Fruit fly (Drosophila melanogaster) whole organism, embryonic: ENCODE results near the gene lab.

Experiments used
- BtbVII ChIP-seq: fragments of 200-800 bp; sonication (Bioruptor generic); optimal IDR thresholded peaks from 3 replicates; lab custom pipeline; 2017; ENCODE audit warnings: missing biosample characterization, mild to moderate bottlenecking, missing genetic modification characterization
- CG10147 ChIP-seq: fragments of 200-800 bp; sonication (Bioruptor generic); optimal IDR thresholded peaks from 2 replicates; lab custom pipeline; 2019; ENCODE audit warnings: missing biosample characterization, mild to moderate bottlenecking, missing genetic modification characterization, moderate library complexity
- CG11085 ChIP-seq: fragments of 200-800 bp; sonication (Bioruptor generic); IDR thresholded peaks from 2 replicates; pipeline ENCODE4 v1.3.6; 2022; ENCODE audit warnings: missing biosample characterization, missing genetic modification characterization
- CG12155 ChIP-seq: fragments of 200-800 bp; sonication (Bioruptor generic); optimal IDR thresholded peaks from 3 replicates; lab custom pipeline; 2016; ENCODE audit warnings: missing biosample characterization, missing genetic modification characterization
- CG13424 ChIP-seq: fragments of 200-800 bp; sonication (Bioruptor generic); optimal IDR thresholded peaks from 2 replicates; lab custom pipeline; 2019; ENCODE audit warnings: missing biosample characterization, mild to moderate bottlenecking, missing genetic modification characterization, moderate library complexity
- CG14965 ChIP-seq: fragments of 200-800 bp; sonication (Bioruptor generic); optimal IDR thresholded peaks from 2 replicates; lab custom pipeline; 2016; ENCODE audit warnings: missing biosample characterization, missing genetic modification characterization, borderline replicate concordance
- CG1529 ChIP-seq: fragments of 200-800 bp; sonication (Bioruptor generic); optimal IDR thresholded peaks from 3 replicates; lab custom pipeline; 2018; ENCODE audit warnings: missing biosample characterization, missing genetic modification characterization
- CG17568 ChIP-seq: fragments of 200-800 bp; sonication (Bioruptor generic); optimal IDR thresholded peaks from 2 replicates; lab custom pipeline; 2018; ENCODE audit warnings: missing biosample characterization, mild to moderate bottlenecking, missing genetic modification characterization, moderate library complexity
- CG2116 ChIP-seq: fragments of 200-800 bp; sonication (Bioruptor generic); optimal IDR thresholded peaks from 3 replicates; lab custom pipeline; 2018; ENCODE audit warnings: missing biosample characterization, mild to moderate bottlenecking, missing genetic modification characterization
- CG2199 ChIP-seq: fragments of 200-800 bp; sonication (Bioruptor generic); IDR thresholded peaks from 3 replicates; pipeline ENCODE4 v1.3.6; 2022; ENCODE audit warnings: missing biosample characterization, missing genetic modification characterization
- CG3065 ChIP-seq: fragments of 200-800 bp; sonication (Bioruptor generic); optimal IDR thresholded peaks from 2 replicates; lab custom pipeline; 2016; ENCODE audit warnings: missing biosample characterization, missing genetic modification characterization
- CG42726 ChIP-seq: fragments of 200-800 bp; sonication (Bioruptor generic); IDR thresholded peaks from 2 replicates; pipeline ENCODE4 v1.3.6; 2022; ENCODE audit warnings: missing biosample characterization, missing genetic modification characterization; ENCODE audit not compliant: partially characterized antibody
- CG4617 ChIP-seq: fragments of 200-800 bp; sonication (Bioruptor generic); optimal IDR thresholded peaks from 3 replicates; lab custom pipeline; 2016; ENCODE audit warnings: missing biosample characterization, missing genetic modification characterization, borderline replicate concordance
- CG6175 ChIP-seq: fragments of 200-800 bp; sonication (Bioruptor generic); IDR thresholded peaks from 3 replicates; pipeline ENCODE4 v1.3.6; 2022; ENCODE audit warnings: missing biosample characterization, missing genetic modification characterization
- CG7745 ChIP-seq: fragments of 200-800 bp; sonication (Bioruptor generic); optimal IDR thresholded peaks from 2 replicates; lab custom pipeline; 2018; ENCODE audit warnings: missing biosample characterization, mild to moderate bottlenecking, missing genetic modification characterization, moderate library complexity
- CG7928 ChIP-seq: fragments of 200-800 bp; sonication (Bioruptor generic); optimal IDR thresholded peaks from 2 replicates; lab custom pipeline; 2017; ENCODE audit warnings: missing biosample characterization, mild to moderate bottlenecking, missing genetic modification characterization
- CG8089 ChIP-seq: fragments of 200-800 bp; sonication (Bioruptor generic); optimal IDR thresholded peaks from 3 replicates; lab custom pipeline; 2016; ENCODE audit warnings: missing biosample characterization, missing genetic modification characterization
- CG9727 ChIP-seq: fragments of 200-800 bp; sonication (Bioruptor generic); optimal IDR thresholded peaks from 3 replicates; lab custom pipeline; 2017; ENCODE audit warnings: missing biosample characterization, mild to moderate bottlenecking, missing genetic modification characterization
- CG9932 ChIP-seq: fragments of 200-800 bp; sonication (Bioruptor generic); IDR thresholded peaks from 2 replicates; pipeline ENCODE4 v1.3.6; 2022; ENCODE audit warnings: missing biosample characterization, missing genetic modification characterization
- CTCF ChIP-seq: fragments of 200-800 bp; sonication (Bioruptor generic); optimal IDR thresholded peaks from 2 replicates; lab custom pipeline; 2017; ENCODE audit warnings: missing biosample characterization, mild to moderate bottlenecking, missing genetic modification characterization, moderate library complexity
- Chrac-16 ChIP-seq: fragments of 200-800 bp; sonication (Bioruptor generic); optimal IDR thresholded peaks from 3 replicates; lab custom pipeline; 2016; ENCODE audit warnings: missing biosample characterization, missing genetic modification characterization
- CrebB ChIP-seq: fragments of 200-800 bp; sonication (Bioruptor generic); optimal IDR thresholded peaks from 3 replicates; lab custom pipeline; 2018; ENCODE audit warnings: missing biosample characterization, mild to moderate bottlenecking, missing genetic modification characterization
- Dbx ChIP-seq: fragments of 200-800 bp; sonication (Bioruptor generic); IDR thresholded peaks from 3 replicates; pipeline ENCODE4 v1.3.6; 2022; ENCODE audit warnings: missing biosample characterization, missing genetic modification characterization
- E2f2 ChIP-seq: fragments of 200-800 bp; sonication (Bioruptor generic); IDR thresholded peaks from 2 replicates; pipeline ENCODE4 v1.3.6; 2022; ENCODE audit warnings: missing biosample characterization, missing genetic modification characterization
- HmgZ ChIP-seq: fragments of 200-800 bp; sonication (Bioruptor generic); optimal IDR thresholded peaks from 2 replicates; lab custom pipeline; 2018; ENCODE audit warnings: missing biosample characterization, mild to moderate bottlenecking, missing genetic modification characterization
- Jarid2 ChIP-seq: fragments of 200-800 bp; sonication (Bioruptor generic); optimal IDR thresholded peaks from 3 replicates; lab custom pipeline; 2017; ENCODE audit warnings: mild to moderate bottlenecking, missing biosample characterization, missing genetic modification reagents, missing genetic modification characterization
- Max ChIP-seq: fragments of 200-800 bp; sonication (Bioruptor generic); optimal IDR thresholded peaks from 2 replicates; lab custom pipeline; 2016; ENCODE audit warnings: missing biosample characterization, mild to moderate bottlenecking, missing genetic modification characterization
- Med ChIP-seq: fragments of 200-800 bp; sonication (Bioruptor generic); peaks from one replicate; lab custom pipeline; 2016; ENCODE audit warnings: missing biosample characterization, missing genetic modification characterization, mild to moderate bottlenecking, inconsistent platforms, moderate library complexity
- Mrtf ChIP-seq: fragments of 200-800 bp; sonication (Bioruptor generic); IDR thresholded peaks from 3 replicates; pipeline ENCODE4 v1.3.6; 2022; ENCODE audit warnings: missing biosample characterization, missing genetic modification characterization
- Nf-YB ChIP-seq: fragments of 200-800 bp; sonication (Bioruptor generic); optimal IDR thresholded peaks from 3 replicates; lab custom pipeline; 2019; ENCODE audit warnings: missing biosample characterization, mild to moderate bottlenecking, missing genetic modification characterization, moderate library complexity
- Ptx1 ChIP-seq: fragments of 200-800 bp; sonication (Bioruptor generic); IDR thresholded peaks from 2 replicates; pipeline ENCODE4 v1.3.6; 2022; ENCODE audit warnings: missing biosample characterization, missing genetic modification characterization
- Side ChIP-seq: fragments of 200-800 bp; sonication (Bioruptor generic); optimal IDR thresholded peaks from 2 replicates; lab custom pipeline; 2016; ENCODE audit warnings: missing biosample characterization, missing genetic modification characterization
- Sin3A ChIP-seq: fragments of >200 bp; optimal IDR thresholded peaks from 2 replicates; lab custom pipeline; 2018
- Taf1 ChIP-seq: fragments of 200-800 bp; sonication (Bioruptor generic); IDR thresholded peaks from 2 replicates; pipeline ENCODE4 v1.3.6; 2022; ENCODE audit warnings: missing biosample characterization, missing genetic modification characterization
- Xrp1 ChIP-seq: fragments of 200-800 bp; sonication (Bioruptor generic); IDR thresholded peaks from 2 replicates; pipeline ENCODE4 v1.3.6; 2022; ENCODE audit warnings: missing biosample characterization, missing genetic modification characterization
- amos ChIP-seq: fragments of 200-800 bp; sonication (Bioruptor generic); IDR thresholded peaks from 2 replicates; pipeline ENCODE4 v1.3.6; 2022; ENCODE audit warnings: missing biosample characterization, missing genetic modification characterization; ENCODE audit not compliant: partially characterized antibody
- ato ChIP-seq: fragments of 200-800 bp; sonication (Bioruptor generic); IDR thresholded peaks from 2 replicates; pipeline ENCODE4 v1.3.6; 2022; ENCODE audit warnings: missing biosample characterization, missing genetic modification characterization; ENCODE audit not compliant: partially characterized antibody
- bbx ChIP-seq: fragments of 200-800 bp; sonication (Bioruptor generic); IDR thresholded peaks from 2 replicates; pipeline ENCODE4 v1.3.6; 2022; ENCODE audit warnings: missing biosample characterization, missing genetic modification characterization; ENCODE audit not compliant: partially characterized antibody
- btn ChIP-seq: fragments of 200-800 bp; sonication (Bioruptor generic); optimal IDR thresholded peaks from 2 replicates; lab custom pipeline; 2016; ENCODE audit warnings: missing biosample characterization, missing genetic modification characterization
- crp ChIP-seq, 2 experiments: fragments of 200-800 bp; sonication (Bioruptor generic); optimal IDR thresholded peaks; 2 replicates in 1 of 2; 3 replicates in 1 of 2; lab custom pipeline; 2017; ENCODE audit warnings: missing biosample characterization in 2 of 2, missing genetic modification characterization in 2 of 2, mild to moderate bottlenecking in 1 of 2, moderate library complexity in 1 of 2
- da ChIP-seq: fragments of 200-800 bp; sonication (Bioruptor generic); optimal IDR thresholded peaks from 2 replicates; lab custom pipeline; 2016; ENCODE audit warnings: missing biosample characterization, missing genetic modification characterization
- dati ChIP-seq: fragments of 200-800 bp; sonication (Bioruptor generic); IDR thresholded peaks from 2 replicates; pipeline ENCODE4 v1.3.6; 2022; ENCODE audit warnings: missing biosample characterization, missing genetic modification characterization
- dpn ChIP-seq, 2 experiments: fragments of 200-800 bp; sonication (Bioruptor generic); optimal IDR thresholded peaks; 3 replicates each; lab custom pipeline; 2016; ENCODE audit warnings: missing biosample characterization in 2 of 2, missing genetic modification characterization in 2 of 2
- fru ChIP-seq: fragments of >200 bp; optimal IDR thresholded peaks from 2 replicates; lab custom pipeline; 2017
- fu2 ChIP-seq: fragments of 200-800 bp; sonication (Bioruptor generic); optimal IDR thresholded peaks from 2 replicates; lab custom pipeline; 2016; ENCODE audit warnings: missing biosample characterization, missing genetic modification characterization
- pita ChIP-seq: fragments of 200-800 bp; sonication (Bioruptor generic); optimal IDR thresholded peaks from 2 replicates; lab custom pipeline; 2017; ENCODE audit warnings: missing biosample characterization, mild to moderate bottlenecking, missing genetic modification characterization
- prd ChIP-seq, 3 experiments: fragments of >200 bp in 2 of 3; fragments of 200-800 bp in 1 of 3; sonication (Bioruptor generic) in 1 of 3; optimal IDR thresholded peaks in 2 of 3; IDR thresholded peaks in 1 of 3; 2 replicates in 2 of 3; 3 replicates in 1 of 3; pipeline versions ENCODE4 v1.3.6 to Lab custom; 2017 to 2022; ENCODE audit warnings: missing biosample characterization in 1 of 3, missing genetic modification characterization in 1 of 3
- pzg ChIP-seq: fragments of 200-800 bp; sonication (Bioruptor generic); optimal IDR thresholded peaks from 3 replicates; lab custom pipeline; 2018; ENCODE audit warnings: missing biosample characterization, mild to moderate bottlenecking, missing genetic modification characterization, moderate library complexity
- slbo ChIP-seq: fragments of 200-800 bp; sonication (Bioruptor generic); IDR thresholded peaks from 2 replicates; pipeline ENCODE4 v1.3.6; 2022; ENCODE audit warnings: missing biosample characterization, missing genetic modification characterization
- stwl ChIP-seq: fragments of 200-800 bp; sonication (Bioruptor generic); optimal IDR thresholded peaks from 3 replicates; lab custom pipeline; 2018; ENCODE audit warnings: missing biosample characterization, mild to moderate bottlenecking, missing genetic modification characterization, moderate library complexity
- wek ChIP-seq: fragments of 200-800 bp; sonication (Bioruptor generic); optimal IDR thresholded peaks from 3 replicates; lab custom pipeline; 2018; ENCODE audit warnings: missing biosample characterization, mild to moderate bottlenecking, missing genetic modification characterization, moderate library complexity

lab gene

dm6 chr3R:6659941-6660340, 18.4 kb downstream of the lab start, which contains the start of gene agt (continued):
- TF ChIP-seq Side (GFP tag; lab: Kevin White, UChicago) (no peak), CG6175 (GFP tag; lab: Robert Waterston, UW) (no peak), btn (no peak), CG2116 (GFP tag; lab: Kevin White, UChicago) (peak; percentile 54), Mrtf (GFP tag; lab: Robert Waterston, UW) (no peak), Max (GFP tag; lab: Kevin White, UChicago) (peak; percentile 11), Taf1 (GFP tag; lab: Robert Waterston, UW) (no peak), amos (GFP tag; lab: Robert Waterston, UW) (peak; percentile 41; the same call in 1 of the 2 replicates), Ptx1 (GFP tag; lab: Robert Waterston, UW) (no peak), CG8089 (no peak), E2f2 (GFP tag; lab: Robert Waterston, UW) (peak; percentile 85), fru (no peak), CG7745 (tag; lab: Kevin White, UChicago) (no peak), fu2 (GFP tag; lab: Kevin White, UChicago) (no peak), pzg (peak; percentile 85), Nf-YB (GFP tag; lab: Kevin White, UChicago) (peak; percentile 3), CG13424 (tag; lab: Kevin White, UChicago) (peak; percentile 0), Med (GFP tag; lab: Kevin White, UChicago) (peak; percentile 46), prd (optimal IDR thresholded peaks at IDR 0.05; lab: Kevin White, UChicago) (no peak), prd (GFP tag; IDR thresholded peaks at IDR 0.05; lab: Robert Waterston, UW) (0 out of 3 replicates have a peak, but pooled peaks have one; percentile 6), slbo (peak; percentile 54; the same call in 1 of the 2 replicates), CG2199 (0 out of 3 replicates have a peak, but pooled peaks have one; percentile 60), dpn (GFP tag; optimal IDR thresholded peaks at IDR 0.05; lab: Kevin White, UChicago) (no peak), dati (GFP tag; lab: Robert Waterston, UW) (no peak), CG3065 (GFP tag; lab: Kevin White, UChicago) (no peak), CG17568 (GFP tag; lab: Kevin White, UChicago) (no peak), Chrac-16 (GFP tag; lab: Kevin White, UChicago) (no peak), stwl (tag; lab: Kevin White, UChicago) (peak; percentile 93), CG9727 (GFP tag; lab: Kevin White, UChicago) (no peak), HmgZ (tag; lab: Kevin White, UChicago) (peak; percentile 77), Jarid2 (GFP tag; lab: Kevin White, UChicago) (peak; percentile 33), CG1529 (GFP tag; lab: Kevin White, UChicago) (no peak), Dbx (GFP tag; lab: Robert Waterston, UW) (0 out of 3 replicates have a peak, but pooled peaks have one; percentile 5), CG10147 (GFP tag; lab: Kevin White, UChicago) (no peak), CG42726 (0 out of 2 replicates have a peak, but pooled peaks have one; percentile 28), Xrp1 (GFP tag; lab: Robert Waterston, UW) (0 out of 2 replicates have a peak, but pooled peaks have one; percentile 17), CrebB (tag; lab: Kevin White, UChicago) (no peak), da (GFP tag; lab: Kevin White, UChicago) (no peak), CG7928 (GFP tag; lab: Kevin White, UChicago) (no peak), BtbVII (GFP tag; lab: Kevin White, UChicago) (no peak), pita (peak; percentile 79), CG11085 (no peak), Sin3A (lab: Kevin White, UChicago) (peak; percentile 4), CG9932 (GFP tag; lab: Robert Waterston, UW) (0 out of 2 replicates have a peak, but pooled peaks have one; percentile 14), CG4617 (GFP tag; lab: Kevin White, UChicago) (peak; percentile 15), CTCF (GFP tag; lab: Kevin White, UChicago) (peak; percentile 71), bbx (0 out of 2 replicates have a peak, but pooled peaks have one; percentile 35), crp (GFP tag; optimal IDR thresholded peaks at IDR 0.05; lab: Kevin White, UChicago) (peak; percentile 46 to 93), CG12155 (peak; percentile 98), wek (GFP tag; lab: Kevin White, UChicago) (no peak), CG14965 (GFP tag; lab: Kevin White, UChicago) (no peak), ato (GFP tag; lab: Robert Waterston, UW) (no peak)
